Worm (Caenorhabditis elegans) whole organism, young adult: ENCODE measurements around the gene msd-4.

Source experiments
- B0336.3 ChIP-seq: fragments of 200-800 bp; sonication (Bioruptor generic); IDR thresholded peaks from 2 replicates; pipeline ENCODE4 v1.3.6; 2022; ENCODE audit warnings: missing genetic modification characterization, missing compliant biosample characterization
- C06A6.2 ChIP-seq: fragments of 200-800 bp; sonication (Bioruptor generic); conservative IDR thresholded peaks from 2 replicates; pipeline ENCODE4 v1.3.6; 2022; ENCODE audit warnings: missing genetic modification characterization, missing compliant biosample characterization
- F49E8.2 ChIP-seq: sonication (generic microtip); optimal IDR thresholded peaks from 3 replicates; lab custom pipeline; 2017; ENCODE audit warnings: missing genetic modification characterization, mild to moderate bottlenecking, missing compliant biosample characterization, antibody characterized with exemption, moderate library complexity; ENCODE audit not compliant: insufficient read depth
- F52B5.7 ChIP-seq: sonication (generic microtip); optimal IDR thresholded peaks from 2 replicates; lab custom pipeline; 2016; ENCODE audit warnings: mild to moderate bottlenecking, missing genetic modification characterization, missing compliant biosample characterization
- F55B11.4 ChIP-seq: sonication (generic microtip); optimal IDR thresholded peaks from 2 replicates; lab custom pipeline; 2016; ENCODE audit warnings: missing compliant biosample characterization, missing genetic modification characterization, borderline replicate concordance; ENCODE audit not compliant: insufficient read depth
- F57C9.4 ChIP-seq: sonication (generic microtip); optimal IDR thresholded peaks from 2 replicates; lab custom pipeline; 2017; ENCODE audit warnings: mild to moderate bottlenecking, missing genetic modification characterization, missing compliant biosample characterization
- K11D2.4 ChIP-seq: fragments of 200-800 bp; sonication (Bioruptor generic); IDR thresholded peaks from 2 replicates; pipeline ENCODE4 v1.3.6; 2022; ENCODE audit warnings: missing genetic modification reagents, missing genetic modification characterization, missing compliant biosample characterization
- Y79H2A.3 ChIP-seq: fragments of 200-800 bp; sonication (Bioruptor generic); conservative IDR thresholded peaks from 2 replicates; pipeline ENCODE4 v1.3.6; 2022; ENCODE audit warnings: missing genetic modification reagents, missing genetic modification characterization, missing compliant biosample characterization
- Y95B8A.8 ChIP-seq: fragments of 200-800 bp; sonication (Bioruptor generic); IDR thresholded peaks from 2 replicates; pipeline ENCODE4 v1.3.6; 2022; ENCODE audit warnings: missing genetic modification reagents, missing genetic modification characterization, missing compliant biosample characterization
- aptf-3 ChIP-seq: fragments of 200-800 bp; sonication (Bioruptor generic); IDR thresholded peaks from 2 replicates; pipeline ENCODE4 v1.3.6; 2022; ENCODE audit warnings: missing genetic modification characterization, missing compliant biosample characterization
- attf-5 ChIP-seq: fragments of 200-800 bp; sonication (Bioruptor generic); optimal IDR thresholded peaks from 2 replicates; lab custom pipeline; 2018; ENCODE audit warnings: mild to moderate bottlenecking, missing genetic modification characterization, missing compliant biosample characterization
- bed-1 ChIP-seq: fragments of 200-800 bp; sonication (Bioruptor generic); IDR thresholded peaks from 2 replicates; pipeline ENCODE4 v1.3.6; 2022; ENCODE audit warnings: missing genetic modification reagents, missing genetic modification characterization, missing compliant biosample characterization
- ceh-27 ChIP-seq: fragments of 200-800 bp; sonication (Bioruptor generic); optimal IDR thresholded peaks from 2 replicates; lab custom pipeline; 2018; ENCODE audit warnings: mild to moderate bottlenecking, missing genetic modification characterization, moderate library complexity, missing compliant biosample characterization
- ceh-79 ChIP-seq: sonication (generic microtip); optimal IDR thresholded peaks from 2 replicates; lab custom pipeline; 2017; ENCODE audit warnings: mild to moderate bottlenecking, missing genetic modification characterization, missing compliant biosample characterization
- ceh-91 ChIP-seq: fragments of 200-800 bp; sonication (Bioruptor generic); IDR thresholded peaks from 2 replicates; pipeline ENCODE4 v1.3.6; 2022; ENCODE audit warnings: missing genetic modification reagents, missing genetic modification characterization, missing compliant biosample characterization
- dox-1 ChIP-seq: fragments of 200-800 bp; sonication (Bioruptor generic); IDR thresholded peaks from 2 replicates; pipeline ENCODE4 v1.3.6; 2022; ENCODE audit warnings: missing genetic modification reagents, missing genetic modification characterization, missing compliant biosample characterization
- dpff-1 ChIP-seq: sonication (generic microtip); optimal IDR thresholded peaks from 2 replicates; lab custom pipeline; 2017; ENCODE audit warnings: mild to moderate bottlenecking, missing genetic modification characterization, missing compliant biosample characterization
- dpl-1 ChIP-seq: fragments of 150-350 bp; optimal IDR thresholded peaks from 2 replicates; lab custom pipeline; 2014; ENCODE audit warnings: missing biosample characterization, missing genetic modification reagents, missing genetic modification characterization
- efl-1 ChIP-seq: fragments of 150-350 bp; optimal IDR thresholded peaks from 2 replicates; lab custom pipeline; 2014; ENCODE audit warnings: missing biosample characterization, missing genetic modification reagents, missing genetic modification characterization
- gei-17 ChIP-seq: fragments of 200-800 bp; sonication (Bioruptor generic); optimal IDR thresholded peaks from 2 replicates; lab custom pipeline; 2018; ENCODE audit warnings: mild to moderate bottlenecking, missing genetic modification characterization, missing compliant biosample characterization
- him-1 ChIP-seq: sonication (generic microtip); optimal IDR thresholded peaks from 2 replicates; lab custom pipeline; 2016; ENCODE audit warnings: missing genotype, missing genetic modification reagents, missing genetic modification characterization, missing compliant biosample characterization
- hlh-12 ChIP-seq: sonication (generic microtip); optimal IDR thresholded peaks from 2 replicates; lab custom pipeline; 2016; ENCODE audit warnings: missing genetic modification characterization, missing compliant biosample characterization
- hlh-26 ChIP-seq: fragments of 200-800 bp; sonication (Bioruptor generic); conservative IDR thresholded peaks from 2 replicates; pipeline ENCODE4 v1.3.6; 2022; ENCODE audit warnings: missing genetic modification reagents, missing genetic modification characterization, missing compliant biosample characterization
- hmg-1.2 ChIP-seq: fragments of 200-800 bp; sonication (Bioruptor generic); IDR thresholded peaks from 2 replicates; pipeline ENCODE4 v1.3.6; 2022; ENCODE audit warnings: missing genetic modification reagents, missing genetic modification characterization, missing compliant biosample characterization
- hmg-20 ChIP-seq: fragments of 200-800 bp; sonication (Bioruptor generic); IDR thresholded peaks from 2 replicates; pipeline ENCODE4 v1.3.6; 2022; ENCODE audit warnings: missing genetic modification reagents, missing genetic modification characterization, missing compliant biosample characterization
- hrde-1 ChIP-seq: sonication (generic microtip); optimal IDR thresholded peaks from 2 replicates; lab custom pipeline; 2016; ENCODE audit warnings: missing genetic modification characterization, mild to moderate bottlenecking, missing compliant biosample characterization, moderate library complexity, missing genotype, missing genetic modification reagents, borderline replicate concordance
- hsf-1 ChIP-seq: fragments of 200-800 bp; sonication (Bioruptor generic); IDR thresholded peaks from 2 replicates; pipeline ENCODE4 v1.3.6; 2022; ENCODE audit warnings: missing genetic modification reagents, missing genetic modification characterization, missing compliant biosample characterization
- let-526 ChIP-seq: fragments of 200-800 bp; sonication (Bioruptor generic); IDR thresholded peaks from 2 replicates; pipeline ENCODE4 v1.3.6; 2022; ENCODE audit warnings: missing genetic modification reagents, missing genetic modification characterization, missing compliant biosample characterization
- lin-26 ChIP-seq: fragments of 200-800 bp; sonication (Bioruptor generic); IDR thresholded peaks from 2 replicates; pipeline ENCODE4 v1.3.6; 2022; ENCODE audit warnings: missing genetic modification reagents, missing genetic modification characterization, missing compliant biosample characterization
- lin-35 ChIP-seq, 3 experiments: fragments of 150-350 bp in 2 of 3; sonication (generic microtip) in 1 of 3; optimal IDR thresholded peaks; 2 replicates each; lab custom pipeline; 2014 to 2018; ENCODE audit warnings: missing biosample characterization in 3 of 3, missing genetic modification characterization in 3 of 3, missing genetic modification reagents in 3 of 3
- lin-40 ChIP-seq: sonication (generic microtip); optimal IDR thresholded peaks from 2 replicates; lab custom pipeline; 2016; ENCODE audit warnings: missing genetic modification characterization, mild to moderate bottlenecking, missing compliant biosample characterization, missing genotype, missing genetic modification reagents
- lin-54 ChIP-seq: fragments of 200-800 bp; sonication (Bioruptor generic); optimal IDR thresholded peaks from 2 replicates; lab custom pipeline; 2018; ENCODE audit warnings: mild to moderate bottlenecking, missing genetic modification characterization, missing compliant biosample characterization
- lsl-1 ChIP-seq: fragments of 200-800 bp; sonication (Bioruptor generic); optimal IDR thresholded peaks from 2 replicates; lab custom pipeline; 2018; ENCODE audit warnings: mild to moderate bottlenecking, missing genetic modification characterization, moderate library complexity, missing compliant biosample characterization
- madf-6 ChIP-seq: fragments of 200-800 bp; sonication (Bioruptor generic); IDR thresholded peaks from 2 replicates; pipeline ENCODE4 v1.3.6; 2022; ENCODE audit warnings: missing genetic modification reagents, missing genetic modification characterization, missing compliant biosample characterization
- madf-8 ChIP-seq: fragments of 200-800 bp; sonication (Bioruptor generic); conservative IDR thresholded peaks from 2 replicates; pipeline ENCODE4 v1.3.6; 2022; ENCODE audit warnings: missing genetic modification reagents, missing genetic modification characterization, missing compliant biosample characterization
- mcd-1 ChIP-seq: fragments of 200-800 bp; sonication (Bioruptor generic); IDR thresholded peaks from 2 replicates; pipeline ENCODE4 v1.3.6; 2022; ENCODE audit warnings: missing genetic modification reagents, missing genetic modification characterization, missing compliant biosample characterization
- mxl-1 ChIP-seq: sonication (generic microtip); optimal IDR thresholded peaks from 2 replicates; lab custom pipeline; 2016; ENCODE audit warnings: missing genetic modification characterization, missing compliant biosample characterization
- nhr-120 ChIP-seq: fragments of 200-800 bp; sonication (Bioruptor generic); IDR thresholded peaks from 2 replicates; pipeline ENCODE4 v1.3.6; 2022; ENCODE audit warnings: missing genetic modification characterization, missing compliant biosample characterization
- nhr-90 ChIP-seq: sonication (generic microtip); optimal IDR thresholded peaks from 2 replicates; lab custom pipeline; 2016; ENCODE audit warnings: missing genotype, mild to moderate bottlenecking, missing genetic modification characterization, missing compliant biosample characterization
- repo-1 ChIP-seq: sonication (generic microtip); optimal IDR thresholded peaks from 2 replicates; lab custom pipeline; 2017; ENCODE audit warnings: mild to moderate bottlenecking, missing genetic modification characterization, missing compliant biosample characterization
- rpc-1 ChIP-seq, 2 experiments: fragments of 150-350 bp in 1 of 2; sonication (generic microtip) in 1 of 2; optimal IDR thresholded peaks; 2 replicates each; lab custom pipeline; 2014 to 2018; ENCODE audit warnings: missing biosample characterization in 1 of 2, missing genetic modification characterization in 1 of 2, missing genetic modification reagents in 1 of 2, missing genotype in 1 of 2
- sdz-38 ChIP-seq: sonication (generic microtip); optimal IDR thresholded peaks from 2 replicates; lab custom pipeline; 2016; ENCODE audit warnings: missing genotype, missing genetic modification characterization, missing compliant biosample characterization
- sea-2 ChIP-seq: fragments of 200-800 bp; sonication (Bioruptor generic); IDR thresholded peaks from 2 replicates; pipeline ENCODE4 v1.3.6; 2022; ENCODE audit warnings: missing genetic modification characterization, missing compliant biosample characterization
- snpc-3.4 ChIP-seq: sonication (generic microtip); optimal IDR thresholded peaks from 2 replicates; lab custom pipeline; 2017; ENCODE audit warnings: missing genetic modification characterization, mild to moderate bottlenecking, missing compliant biosample characterization, antibody characterized with exemption, moderate library complexity, missing genotype, missing genetic modification reagents
- tlf-1 ChIP-seq: fragments of 200-800 bp; sonication (Bioruptor generic); optimal IDR thresholded peaks from 2 replicates; lab custom pipeline; 2018; ENCODE audit warnings: mild to moderate bottlenecking, missing genetic modification characterization, missing compliant biosample characterization
- unc-62 ChIP-seq: fragments of 150-350 bp; optimal IDR thresholded peaks from 2 replicates; lab custom pipeline; 2014; ENCODE audit warnings: missing biosample characterization, missing genetic modification reagents, missing genetic modification characterization
- zfh-2 ChIP-seq: fragments of 200-800 bp; sonication (Bioruptor generic); conservative IDR thresholded peaks from 2 replicates; pipeline ENCODE4 v1.3.6; 2022; ENCODE audit warnings: missing genetic modification reagents, missing genetic modification characterization, missing compliant biosample characterization
- ztf-26 ChIP-seq: sonication (generic microtip); optimal IDR thresholded peaks from 2 replicates; lab custom pipeline; 2017; ENCODE audit warnings: missing genetic modification characterization, missing compliant biosample characterization
- ztf-28 ChIP-seq: fragments of 200-800 bp; sonication (Bioruptor generic); IDR thresholded peaks from 2 replicates; pipeline ENCODE4 v1.3.6; 2022; ENCODE audit warnings: missing genetic modification reagents, missing genetic modification characterization, missing compliant biosample characterization
- ztf-6 ChIP-seq: fragments of 200-800 bp; sonication (Bioruptor generic); IDR thresholded peaks from 2 replicates; pipeline ENCODE4 v1.3.6; 2022; ENCODE audit warnings: missing genetic modification reagents, missing genetic modification characterization, missing compliant biosample characterization

The msd-4 gene

DNA sequence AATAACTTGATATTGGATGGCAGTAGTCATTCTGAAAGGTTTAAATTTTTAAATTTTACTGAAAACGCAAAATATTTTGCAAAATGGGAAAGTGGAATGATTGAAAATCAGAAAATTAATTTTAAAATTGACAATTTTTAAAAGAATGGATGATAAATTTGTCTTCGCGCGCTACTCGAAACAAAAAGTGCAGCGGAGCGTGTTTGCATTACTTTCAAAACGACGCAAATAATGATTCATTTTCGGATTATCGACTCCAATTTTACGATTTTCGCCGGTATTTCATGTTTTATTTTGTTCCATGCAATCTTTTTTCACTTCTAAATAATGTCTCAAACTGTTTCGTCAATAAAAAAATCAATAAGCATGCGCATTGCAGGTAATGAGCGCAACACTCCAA lies 9.7 kb upstream of the msd-4 start, which contains the start of the genes tost-1 and arx-6:
Gene tost-1, minus strand, starts transcription at position 31 of the 400 bp plus-strand sequence.
Gene arx-6, plus strand, starts transcription at position 378 of the 400 bp plus-strand sequence.
- TF ChIP-seq C06A6.2 (GFP tag; lab: Robert Waterston, UW) (no peak), tlf-1 (no peak), sdz-38 (tag; lab: Kevin White, UChicago) (no peak), rpc-1 (optimal IDR thresholded peaks at IDR 0.05; lab: Kevin White, UChicago) (no peak), rpc-1 (tag; optimal IDR thresholded peaks at IDR 0.05; lab: Kevin White, UChicago) (no peak), ceh-91 (no peak), mcd-1 (GFP tag; lab: Robert Waterston, UW) (peak; percentile 86), efl-1 (peak; percentile 76), ztf-6 (no peak), dpff-1 (tag; lab: Kevin White, UChicago) (no peak), B0336.3 (GFP tag; lab: Robert Waterston, UW) (no peak), K11D2.4 (GFP tag; lab: Robert Waterston, UW) (no peak), nhr-120 (GFP tag; lab: Robert Waterston, UW) (no peak), hmg-1.2 (GFP tag; lab: Robert Waterston, UW) (no peak), unc-62 (GFP tag; lab: Kevin White, UChicago) (no peak), hmg-20 (GFP tag; lab: Robert Waterston, UW) (no peak), lin-40 (no peak), him-1 (tag; lab: Kevin White, UChicago) (peak; percentile 15), Y95B8A.8 (GFP tag; lab: Robert Waterston, UW) (no peak), ztf-26 (tag; lab: Kevin White, UChicago) (no peak), Y79H2A.3 (GFP tag; lab: Robert Waterston, UW) (no peak), ceh-27 (GFP tag; lab: Kevin White, UChicago) (no peak), bed-1 (GFP tag; lab: Robert Waterston, UW) (no peak), ztf-28 (no peak), madf-8 (no peak), attf-5 (GFP tag; lab: Kevin White, UChicago) (no peak), F55B11.4 (tag; lab: Kevin White, UChicago) (no peak), hlh-12 (tag; lab: Kevin White, UChicago) (no peak), nhr-90 (no peak), aptf-3 (no peak), sea-2 (GFP tag; lab: Robert Waterston, UW) (no peak), hsf-1 (GFP tag; lab: Robert Waterston, UW) (no peak), F57C9.4 (tag; lab: Kevin White, UChicago) (no peak), F49E8.2 (no peak), gei-17 (no peak), snpc-3.4 (no peak), lin-35 (GFP tag; optimal IDR thresholded peaks at IDR 0.05; lab: Kevin White, UChicago) (peak in 1 of 3 experiments; percentile 52), repo-1 (tag; lab: Kevin White, UChicago) (no peak), hrde-1 (tag; lab: Kevin White, UChicago) (no peak), mxl-1 (no peak), dpl-1 (GFP tag; lab: Kevin White, UChicago) (peak; percentile 44), lin-26 (GFP tag; lab: Robert Waterston, UW) (no peak), ceh-79 (tag; lab: Kevin White, UChicago) (no peak), zfh-2 (no peak), madf-6 (GFP tag; lab: Robert Waterston, UW) (peak; percentile 63), let-526 (GFP tag; lab: Robert Waterston, UW) (no peak), hlh-26 (GFP tag; lab: Robert Waterston, UW) (no peak), F52B5.7 (tag; lab: Kevin White, UChicago) (no peak), dox-1 (0 out of 2 replicates have a peak, but pooled peaks have one; percentile 11), lin-54 (GFP tag; lab: Kevin White, UChicago) (peak; percentile 69), lsl-1 (GFP tag; lab: Kevin White, UChicago) (peak; percentile 37)
